Fruit fly (Drosophila melanogaster) Kc167 (cell line): ENCODE data around the gene CG7568.

Experiments used
- Myc ChIP-seq: fragments of >200 bp; optimal IDR thresholded peaks from 2 replicates; lab custom pipeline; 2017; ENCODE audit warnings: missing external identifiers
- ttk ChIP-seq: sonication (Bioruptor generic); optimal IDR thresholded peaks from 2 replicates; lab custom pipeline; 2017; ENCODE audit warnings: missing external identifiers

DNA sequence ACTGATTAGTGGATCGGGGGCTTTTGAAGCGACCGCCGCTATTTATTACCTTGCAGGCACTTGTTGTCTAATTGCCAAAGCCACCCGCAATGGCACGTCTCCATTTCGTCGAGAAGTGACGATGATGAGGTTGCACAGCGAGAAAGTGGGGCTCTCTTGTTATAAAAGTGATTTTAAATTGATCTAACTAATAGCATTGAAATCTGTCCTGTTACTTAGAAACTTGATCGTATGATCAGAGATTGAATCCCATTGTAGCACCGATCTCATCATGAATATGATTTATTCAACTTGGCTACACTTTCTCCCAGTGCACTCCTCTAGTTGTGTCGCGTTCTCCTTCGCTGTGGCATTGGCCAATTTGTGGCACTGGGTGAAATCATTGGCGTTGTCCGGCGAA is 16.4 kb downstream of the CG7568 start:
- no peak for TF ChIP-seq Myc
- TF ChIP-seq ttk (lab: Kevin White, UChicago), result no peak
